Worm (Caenorhabditis elegans): ENCODE results near the gene micu-1.

micu-1 gene

DNA sequence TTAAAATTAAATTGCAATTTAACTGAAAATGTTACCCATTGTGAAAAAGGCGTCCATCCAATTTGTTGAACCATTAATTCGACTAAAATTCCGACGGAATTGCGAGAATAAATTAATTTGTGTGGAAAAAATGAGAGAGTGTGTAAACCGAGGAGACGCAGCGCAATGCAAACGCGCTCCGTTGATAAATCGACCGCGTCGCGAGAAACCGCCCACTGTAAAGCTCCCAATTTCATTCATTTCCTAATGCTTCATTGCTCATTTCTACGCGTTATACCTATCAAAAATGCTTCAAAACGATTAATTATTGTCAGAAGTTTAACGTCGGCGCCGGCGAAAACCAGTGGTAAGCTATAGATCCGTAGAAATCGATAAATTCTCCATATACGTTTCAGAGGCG is at the start of gene micu-1, which contains the start of gene Y67H2A.2:
Gene micu-1 (plus strand): TSS at position 181 of the 400 bp plus-strand sequence.
Gene Y67H2A.2 (minus strand): TSS at position 74 of the 400 bp plus-strand sequence.
- no peak for TF ChIP-seq tbx-37 (GFP tag; conservative IDR thresholded peaks at IDR 0.05)
- 0 out of 2 replicates have a peak, but pooled peaks have one; percentile 32 for TF ChIP-seq flt-1 (GFP tag; IDR thresholded peaks at IDR 0.05)
- TF ChIP-seq F13C5.2 (tag; optimal IDR thresholded peaks at IDR 0.05): peak; percentile 20

ce11 chrIV:13250243-13250642 is 47.5 kb upstream of the micu-1 start:
- no peak for TF ChIP-seq flt-1 (GFP tag; IDR thresholded peaks at IDR 0.05)
- no peak for TF ChIP-seq F13C5.2 (tag; optimal IDR thresholded peaks at IDR 0.05)
- TF ChIP-seq tra-4 (tag; optimal IDR thresholded peaks at IDR 0.05): no peak
- TF ChIP-seq scrt-1 (GFP tag; IDR thresholded peaks at IDR 0.05): no peak
- TF ChIP-seq tbx-11 (GFP tag; IDR thresholded peaks at IDR 0.05): no peak
- TF ChIP-seq pes-1 (GFP tag; IDR thresholded peaks at IDR 0.05): no peak
- TF ChIP-seq hmg-4 (GFP tag; optimal IDR thresholded peaks at IDR 0.05): no peak
- TF ChIP-seq ets-7 (tag; optimal IDR thresholded peaks at IDR 0.05): no peak
- TF ChIP-seq ama-1 (optimal IDR thresholded peaks at IDR 0.05): no peak
- TF ChIP-seq hmbx-1 (tag; optimal IDR thresholded peaks at IDR 0.05): no peak
- no peak for TF ChIP-seq hnd-1 (tag; optimal IDR thresholded peaks at IDR 0.05)

DNA sequence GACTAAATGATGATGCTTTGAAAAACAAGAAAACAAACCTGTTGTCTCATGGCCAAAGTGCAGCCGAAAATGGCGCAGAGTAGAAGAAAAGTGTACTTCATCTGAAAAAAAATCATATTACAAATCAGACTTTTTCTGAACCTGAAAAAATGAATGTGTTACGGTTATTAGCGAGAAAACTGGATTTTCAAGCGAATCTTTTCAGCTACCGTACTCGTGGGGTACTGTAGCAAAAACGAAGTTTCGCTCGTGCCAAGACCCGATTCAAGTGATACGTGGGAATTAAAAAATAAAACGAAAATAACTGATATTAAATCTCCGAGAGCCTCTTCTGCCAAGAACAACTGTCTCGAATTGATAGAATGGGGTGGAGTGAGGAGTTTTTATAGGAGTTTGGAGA is 45.5 kb upstream of the micu-1 start, which contains the start of gene ttr-51:
Gene ttr-51 (minus strand): TSS at position 101 of the 400 bp plus-strand sequence.
- no peak for TF ChIP-seq ama-1 (optimal IDR thresholded peaks at IDR 0.05)
- no peak for TF ChIP-seq tra-4 (tag; optimal IDR thresholded peaks at IDR 0.05)
- TF ChIP-seq aly-1 (tag; optimal IDR thresholded peaks at IDR 0.05): no peak

ce11 chrIV:13253841-13254240 is 43.9 kb upstream of the micu-1 start, which contains the start of gene ttr-45:
ttr-45 (plus strand) TSS chrIV:13254225.
- no peak for TF ChIP-seq ets-7 (tag; optimal IDR thresholded peaks at IDR 0.05)
- no peak for TF ChIP-seq flt-1 (GFP tag; IDR thresholded peaks at IDR 0.05)

DNA sequence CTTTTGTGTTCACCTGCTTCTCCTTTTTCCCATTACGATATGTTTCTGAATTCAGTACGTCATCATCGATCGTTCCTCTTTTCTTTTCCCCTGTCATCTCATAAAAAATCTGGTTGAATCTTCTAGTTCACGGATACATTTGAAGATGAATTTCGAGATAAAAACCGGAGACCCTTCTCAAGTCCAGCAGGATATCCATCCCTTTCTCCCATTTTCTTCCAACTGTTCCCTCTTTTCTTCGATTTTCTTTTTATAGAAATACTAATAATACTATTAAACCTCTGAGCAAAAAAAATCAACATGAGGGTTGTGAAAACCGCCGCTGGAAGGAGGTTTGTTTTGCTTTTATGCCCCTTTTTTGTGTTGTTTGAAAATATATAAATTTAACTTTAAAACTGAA is 41.8 kb upstream of the micu-1 start, which contains the start of gene bus-12:
Gene bus-12 (plus strand): TSS at position 301 of the 400 bp plus-strand sequence.
- no peak for TF ChIP-seq tra-4 (tag; optimal IDR thresholded peaks at IDR 0.05)

- TF ChIP-seq aly-1 (tag; optimal IDR thresholded peaks at IDR 0.05) (no peak), hmg-4 (GFP tag; optimal IDR thresholded peaks at IDR 0.05) (no peak), sea-1 (GFP tag; conservative IDR thresholded peaks at IDR 0.05) (no peak), B0310.2 (tag; optimal IDR thresholded peaks at IDR 0.05) (no peak), pes-1 (GFP tag; IDR thresholded peaks at IDR 0.05) (no peak), scrt-1 (GFP tag; IDR thresholded peaks at IDR 0.05) (no peak), tbx-11 (GFP tag; IDR thresholded peaks at IDR 0.05) (no peak), tra-4 (tag; optimal IDR thresholded peaks at IDR 0.05) (no peak), hnd-1 (tag; optimal IDR thresholded peaks at IDR 0.05) (no peak), F13C5.2 (tag; optimal IDR thresholded peaks at IDR 0.05) (no peak), ceh-36 (tag; optimal IDR thresholded peaks at IDR 0.05) (no peak), tbx-37 (GFP tag; conservative IDR thresholded peaks at IDR 0.05) (no peak), flt-1 (GFP tag; IDR thresholded peaks at IDR 0.05) (no peak), ama-1 (optimal IDR thresholded peaks at IDR 0.05) (no peak), hmbx-1 (tag; optimal IDR thresholded peaks at IDR 0.05) (no peak), ets-7 (tag; optimal IDR thresholded peaks at IDR 0.05) (no peak), ceh-13 (GFP tag; optimal IDR thresholded peaks at IDR 0.05) (no peak)
These were observed 38.9 kb upstream of the micu-1 start, which contains the start of gene JC8.16 for ce11 chrIV:13258872-13259271. JC8.16 (plus strand) TSS chrIV:13259172.

DNA sequence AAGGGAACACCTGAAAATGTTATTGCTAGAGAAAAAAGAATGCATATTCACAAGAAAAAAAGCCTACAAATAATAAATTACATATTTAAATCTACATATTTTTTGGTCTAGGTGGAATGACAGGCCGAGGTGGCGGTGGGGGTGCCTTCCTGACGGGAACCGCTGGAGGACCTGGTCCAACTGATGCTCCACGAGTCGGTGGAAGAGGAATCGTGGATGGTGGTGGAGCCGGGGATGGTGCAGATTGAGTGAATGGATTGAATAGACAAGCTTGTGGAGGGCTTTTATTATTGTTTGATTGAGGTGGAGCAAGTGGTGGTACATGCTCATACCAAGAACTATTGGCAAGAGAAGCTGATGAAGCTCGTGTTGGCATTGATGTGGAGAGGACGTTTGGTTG is 35.9 kb upstream of the micu-1 start:
- TF ChIP-seq tbx-37 (GFP tag; conservative IDR thresholded peaks at IDR 0.05) (no peak), scrt-1 (GFP tag; IDR thresholded peaks at IDR 0.05) (no peak), hnd-1 (tag; optimal IDR thresholded peaks at IDR 0.05) (no peak), B0310.2 (tag; optimal IDR thresholded peaks at IDR 0.05) (no peak), hmbx-1 (tag; optimal IDR thresholded peaks at IDR 0.05) (no peak)

- peak; percentile 40; the same call in 1 of the 2 replicates for TF ChIP-seq tbx-37 (GFP tag; conservative IDR thresholded peaks at IDR 0.05)
These were observed 34.9 kb upstream of the micu-1 start for ce11 chrIV:13262849-13263248.

ce11 chrIV:13268385-13268784 is 29.3 kb upstream of the micu-1 start:
- TF ChIP-seq B0310.2 (tag; optimal IDR thresholded peaks at IDR 0.05) (no peak), sea-1 (GFP tag; conservative IDR thresholded peaks at IDR 0.05) (no peak), pes-1 (GFP tag; IDR thresholded peaks at IDR 0.05) (no peak), tra-4 (tag; optimal IDR thresholded peaks at IDR 0.05) (no peak), ceh-13 (GFP tag; optimal IDR thresholded peaks at IDR 0.05) (no peak), scrt-1 (GFP tag; IDR thresholded peaks at IDR 0.05) (no peak)

DNA sequence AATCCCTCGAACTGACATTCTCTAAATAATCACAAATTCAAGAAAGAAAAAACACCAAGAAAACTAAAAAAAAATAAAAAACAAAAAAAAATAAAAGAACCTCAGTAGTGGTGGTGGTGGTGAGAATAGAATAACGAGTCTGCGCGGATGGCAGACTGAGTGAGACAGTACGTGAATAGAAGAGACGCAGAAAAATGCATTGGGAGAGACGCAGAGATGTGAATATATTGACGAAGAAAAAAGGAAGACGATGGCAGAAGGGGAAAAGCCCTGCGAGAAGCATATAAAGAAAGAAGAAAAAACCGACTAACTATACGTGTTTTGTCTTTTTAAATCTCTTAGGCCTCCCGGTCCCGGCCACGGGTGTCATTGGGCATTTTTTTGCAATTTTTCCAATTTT is 25.2 kb upstream of the micu-1 start, which contains the start of gene unc-26:
Gene unc-26 (minus strand): TSS at position 23 of the 400 bp plus-strand sequence.
- TF ChIP-seq F13C5.2 (tag; optimal IDR thresholded peaks at IDR 0.05) (no peak), ets-7 (tag; optimal IDR thresholded peaks at IDR 0.05) (no peak), ceh-36 (tag; optimal IDR thresholded peaks at IDR 0.05) (no peak), scrt-1 (GFP tag; IDR thresholded peaks at IDR 0.05) (no peak), hmg-4 (GFP tag; optimal IDR thresholded peaks at IDR 0.05) (no peak), tra-4 (tag; optimal IDR thresholded peaks at IDR 0.05) (no peak), pes-1 (GFP tag; IDR thresholded peaks at IDR 0.05) (no peak), hnd-1 (tag; optimal IDR thresholded peaks at IDR 0.05) (no peak), tbx-37 (GFP tag; conservative IDR thresholded peaks at IDR 0.05) (no peak), ama-1 (optimal IDR thresholded peaks at IDR 0.05) (no peak), ceh-13 (GFP tag; optimal IDR thresholded peaks at IDR 0.05) (no peak), aly-1 (tag; optimal IDR thresholded peaks at IDR 0.05) (no peak), sea-1 (GFP tag; conservative IDR thresholded peaks at IDR 0.05) (no peak), flt-1 (GFP tag; IDR thresholded peaks at IDR 0.05) (no peak), B0310.2 (tag; optimal IDR thresholded peaks at IDR 0.05) (no peak), tbx-11 (GFP tag; IDR thresholded peaks at IDR 0.05) (no peak), hmbx-1 (tag; optimal IDR thresholded peaks at IDR 0.05) (no peak)

All from whole organism, early embryonic.